Worm (Caenorhabditis elegans) whole organism, L1 larva: Measurements from ENCODE around the gene gldi-7.

Experiments used
- C16A3.4 ChIP-seq: fragments of 150-350 bp; optimal IDR thresholded peaks from 2 replicates; lab custom pipeline; 2014; ENCODE audit warnings: missing biosample characterization, missing genetic modification characterization
- F16B12.6 ChIP-seq: fragments of 150-350 bp; optimal IDR thresholded peaks from 2 replicates; lab custom pipeline; 2014; ENCODE audit warnings: missing biosample characterization, missing genetic modification characterization
- Y116A8C.19 ChIP-seq: sonication (generic microtip); optimal IDR thresholded peaks from 2 replicates; lab custom pipeline; 2016; ENCODE audit warnings: missing compliant biosample characterization, missing genetic modification characterization, borderline replicate concordance
- alr-1 ChIP-seq: fragments of 200-800 bp; sonication (Bioruptor generic); optimal IDR thresholded peaks from 2 replicates; lab custom pipeline; 2018; ENCODE audit warnings: borderline replicate concordance, mild to moderate bottlenecking, missing genetic modification characterization, missing compliant biosample characterization
- aly-2 ChIP-seq: fragments of 150-350 bp; optimal IDR thresholded peaks from 2 replicates; lab custom pipeline; 2014; ENCODE audit warnings: missing biosample characterization, missing genetic modification characterization
- ama-1 ChIP-seq: fragments of 150-350 bp; optimal IDR thresholded peaks from 2 replicates; lab custom pipeline; 2014
- blmp-1 ChIP-seq: fragments of 150-350 bp; optimal IDR thresholded peaks from 2 replicates; lab custom pipeline; 2014; ENCODE audit warnings: missing biosample characterization, missing genetic modification characterization
- ceh-63 ChIP-seq: fragments of 200-800 bp; sonication (Bioruptor generic); optimal IDR thresholded peaks from 2 replicates; lab custom pipeline; 2018; ENCODE audit warnings: mild to moderate bottlenecking, missing genetic modification characterization, missing compliant biosample characterization
- ceh-82 ChIP-seq, 3 experiments: fragments of 150-350 bp in 1 of 3; sonication (generic microtip) in 2 of 3; optimal IDR thresholded peaks; 2 replicates each; lab custom pipeline; 2014 to 2017; ENCODE audit warnings: missing biosample characterization in 3 of 3, missing genetic modification characterization in 3 of 3
- ceh-88 ChIP-seq: fragments of 200-800 bp; sonication (Bioruptor generic); IDR thresholded peaks from 2 replicates; pipeline ENCODE4 v1.3.6; 2022; ENCODE audit warnings: missing genetic modification characterization, missing compliant biosample characterization
- ceh-90 ChIP-seq: sonication (generic microtip); optimal IDR thresholded peaks from 2 replicates; lab custom pipeline; 2016; ENCODE audit warnings: missing genetic modification characterization, missing compliant biosample characterization
- ces-1 ChIP-seq: fragments of 150-350 bp; optimal IDR thresholded peaks from 2 replicates; lab custom pipeline; 2014; ENCODE audit warnings: missing biosample characterization, missing genetic modification reagents, missing genetic modification characterization
- dpl-1 ChIP-seq, 3 experiments: fragments of 150-350 bp in 2 of 3; sonication (generic microtip) in 1 of 3; optimal IDR thresholded peaks; 2 replicates each; lab custom pipeline; 2014 to 2017; ENCODE audit warnings: missing biosample characterization in 3 of 3, missing genetic modification characterization in 3 of 3, missing genetic modification reagents in 3 of 3
- dsc-1 ChIP-seq: sonication (generic microtip); optimal IDR thresholded peaks from 2 replicates; lab custom pipeline; 2016; ENCODE audit warnings: mild to moderate bottlenecking, missing genetic modification characterization, missing compliant biosample characterization
- efl-1 ChIP-seq, 4 experiments: fragments of 150-350 bp; optimal IDR thresholded peaks in 3 of 4; peaks in 1 of 4; 1 replicate in 1 of 4; 2 replicates in 3 of 4; lab custom pipeline; 2014; ENCODE audit warnings: missing biosample characterization in 2 of 4, missing genetic modification characterization in 2 of 4, missing genetic modification reagents in 2 of 4
- efl-3 ChIP-seq: fragments of 200-800 bp; sonication (Bioruptor generic); optimal IDR thresholded peaks from 2 replicates; lab custom pipeline; 2018; ENCODE audit warnings: mild to moderate bottlenecking, missing genetic modification characterization, missing compliant biosample characterization
- egl-13 ChIP-seq: sonication (generic microtip); optimal IDR thresholded peaks from 2 replicates; lab custom pipeline; 2016; ENCODE audit warnings: missing genotype, missing genetic modification reagents, missing genetic modification characterization, missing compliant biosample characterization
- egl-27 ChIP-seq, 2 experiments: fragments of 150-350 bp in 1 of 2; sonication (generic microtip); optimal IDR thresholded peaks; 3 replicates each; lab custom pipeline; 2017 to 2018; ENCODE audit warnings: missing biosample characterization in 2 of 2, missing genetic modification characterization in 2 of 2, missing genetic modification reagents in 2 of 2
- ets-5 ChIP-seq: fragments of 200-800 bp; sonication (Bioruptor generic); IDR thresholded peaks from 2 replicates; pipeline ENCODE4 v1.3.6; 2022; ENCODE audit warnings: missing genetic modification characterization, missing compliant biosample characterization
- fkh-10 ChIP-seq: sonication (generic microtip); optimal IDR thresholded peaks from 2 replicates; lab custom pipeline; 2017; ENCODE audit warnings: missing biosample characterization, missing genetic modification reagents, missing genetic modification characterization
- fkh-4 ChIP-seq: sonication (generic microtip); optimal IDR thresholded peaks from 2 replicates; lab custom pipeline; 2016; ENCODE audit warnings: missing compliant biosample characterization, missing genetic modification characterization, borderline replicate concordance
- fkh-8 ChIP-seq: sonication (generic microtip); optimal IDR thresholded peaks from 2 replicates; lab custom pipeline; 2016; ENCODE audit warnings: mild to moderate bottlenecking, missing genetic modification characterization, missing compliant biosample characterization
- fos-1 ChIP-seq: fragments of 150-350 bp; optimal IDR thresholded peaks from 2 replicates; lab custom pipeline; 2014; ENCODE audit warnings: missing biosample characterization, missing genetic modification characterization
- hlh-17 ChIP-seq: fragments of 200-800 bp; sonication (Bioruptor generic); optimal IDR thresholded peaks from 2 replicates; lab custom pipeline; 2018; ENCODE audit warnings: missing genetic modification characterization, mild to moderate bottlenecking, missing compliant biosample characterization, moderate library complexity, borderline replicate concordance
- hlh-4 ChIP-seq: sonication (generic microtip); optimal IDR thresholded peaks from 2 replicates; lab custom pipeline; 2016; ENCODE audit warnings: mild to moderate bottlenecking, missing genetic modification characterization, missing compliant biosample characterization
- jun-1 ChIP-seq: fragments of 150-350 bp; optimal IDR thresholded peaks from 2 replicates; lab custom pipeline; 2014; ENCODE audit warnings: missing biosample characterization, missing genetic modification reagents, missing genetic modification characterization
- lin-13 ChIP-seq: fragments of 150-350 bp; optimal IDR thresholded peaks from 2 replicates; lab custom pipeline; 2014; ENCODE audit warnings: missing biosample characterization, missing genetic modification reagents, missing genetic modification characterization
- lin-35 ChIP-seq, 2 experiments: fragments of 150-350 bp; optimal IDR thresholded peaks; 2 replicates each; lab custom pipeline; 2014; ENCODE audit warnings: missing biosample characterization in 2 of 2, missing genetic modification characterization in 2 of 2, missing genetic modification reagents in 2 of 2
- lsy-2 ChIP-seq, 2 experiments: fragments of 150-350 bp; optimal IDR thresholded peaks; 2 replicates each; lab custom pipeline; 2014; ENCODE audit warnings: missing biosample characterization in 2 of 2, missing genetic modification characterization in 2 of 2
- mab-9 ChIP-seq: fragments of 200-800 bp; sonication (Bioruptor generic); IDR thresholded peaks from 2 replicates; pipeline ENCODE4 v1.3.6; 2022; ENCODE audit warnings: missing genetic modification reagents, missing genetic modification characterization, missing compliant biosample characterization
- mef-2 ChIP-seq: fragments of 150-350 bp; optimal IDR thresholded peaks from 2 replicates; lab custom pipeline; 2014; ENCODE audit warnings: missing biosample characterization, missing genetic modification characterization
- nhr-11 ChIP-seq: fragments of 150-350 bp; optimal IDR thresholded peaks from 2 replicates; lab custom pipeline; 2014; ENCODE audit warnings: missing biosample characterization, missing genetic modification characterization
- nhr-12 ChIP-seq: sonication (generic microtip); optimal IDR thresholded peaks from 2 replicates; lab custom pipeline; 2017; ENCODE audit warnings: missing biosample characterization, missing genetic modification characterization
- nhr-20 ChIP-seq: sonication (generic microtip); optimal IDR thresholded peaks from 2 replicates; lab custom pipeline; 2016; ENCODE audit warnings: mild to moderate bottlenecking, missing genetic modification characterization, missing compliant biosample characterization
- nhr-47 ChIP-seq: sonication (generic microtip); optimal IDR thresholded peaks from 2 replicates; lab custom pipeline; 2016; ENCODE audit warnings: mild to moderate bottlenecking, missing genetic modification characterization, moderate library complexity, missing compliant biosample characterization
- nhr-71 ChIP-seq: sonication (generic microtip); optimal IDR thresholded peaks from 2 replicates; lab custom pipeline; 2016; ENCODE audit warnings: mild to moderate bottlenecking, missing genetic modification characterization, moderate library complexity, missing compliant biosample characterization
- nhr-76 ChIP-seq: sonication (generic microtip); optimal IDR thresholded peaks from 2 replicates; lab custom pipeline; 2017; ENCODE audit warnings: missing biosample characterization, missing genetic modification characterization
- nhr-77 ChIP-seq: fragments of 150-350 bp; optimal IDR thresholded peaks from 2 replicates; lab custom pipeline; 2014; ENCODE audit warnings: missing biosample characterization, missing genetic modification characterization
- nhr-84 ChIP-seq: sonication (generic microtip); optimal IDR thresholded peaks from 2 replicates; lab custom pipeline; 2017; ENCODE audit warnings: missing biosample characterization, missing genetic modification characterization
- pag-3 ChIP-seq: sonication (generic microtip); optimal IDR thresholded peaks from 2 replicates; lab custom pipeline; 2017; ENCODE audit warnings: missing genetic modification characterization, mild to moderate bottlenecking, missing compliant biosample characterization, antibody characterized with exemption, borderline replicate concordance; ENCODE audit not compliant: insufficient read depth
- pqm-1 ChIP-seq: sonication (generic microtip); optimal IDR thresholded peaks from 3 replicates; lab custom pipeline; 2017; ENCODE audit warnings: missing biosample characterization, missing genetic modification characterization
- rnt-1 ChIP-seq: sonication (generic microtip); optimal IDR thresholded peaks from 2 replicates; lab custom pipeline; 2016; ENCODE audit warnings: mild to moderate bottlenecking, missing genetic modification characterization, moderate library complexity, missing compliant biosample characterization
- skn-1 ChIP-seq: fragments of 150-350 bp; optimal IDR thresholded peaks from 2 replicates; lab custom pipeline; 2014; ENCODE audit warnings: missing biosample characterization, missing genetic modification characterization
- snpc-4 ChIP-seq: fragments of 150-350 bp; optimal IDR thresholded peaks from 2 replicates; lab custom pipeline; 2014; ENCODE audit warnings: missing biosample characterization, missing genetic modification characterization
- sox-4 ChIP-seq: sonication (generic microtip); optimal IDR thresholded peaks from 2 replicates; lab custom pipeline; 2016; ENCODE audit warnings: missing genetic modification characterization, missing compliant biosample characterization
- sptf-1 ChIP-seq: fragments of 150-350 bp; optimal IDR thresholded peaks from 2 replicates; lab custom pipeline; 2014; ENCODE audit warnings: missing biosample characterization, missing genetic modification characterization
- sup-37 ChIP-seq: fragments of 200-800 bp; sonication (Bioruptor generic); optimal IDR thresholded peaks from 2 replicates; lab custom pipeline; 2018; ENCODE audit warnings: mild to moderate bottlenecking, missing genetic modification characterization, missing compliant biosample characterization
- tbx-2 ChIP-seq: sonication (generic microtip); optimal IDR thresholded peaks from 2 replicates; lab custom pipeline; 2016; ENCODE audit warnings: missing genetic modification characterization, missing compliant biosample characterization
- tlp-1 ChIP-seq: fragments of 150-350 bp; optimal IDR thresholded peaks from 2 replicates; lab custom pipeline; 2014; ENCODE audit warnings: missing biosample characterization, missing genetic modification characterization
- unc-130 ChIP-seq: fragments of 150-350 bp; optimal IDR thresholded peaks from 2 replicates; lab custom pipeline; 2017; ENCODE audit warnings: missing biosample characterization, missing genetic modification characterization, inconsistent platforms
- unc-30 ChIP-seq: sonication (generic microtip); optimal IDR thresholded peaks from 2 replicates; lab custom pipeline; 2017; ENCODE audit warnings: missing biosample characterization, missing genetic modification characterization
- vab-15 ChIP-seq: sonication (generic microtip); optimal IDR thresholded peaks from 2 replicates; lab custom pipeline; 2017; ENCODE audit warnings: missing genotype, mild to moderate bottlenecking, missing genetic modification characterization, missing compliant biosample characterization
- zag-1 ChIP-seq: fragments of 150-350 bp; optimal IDR thresholded peaks from 2 replicates; lab custom pipeline; 2014; ENCODE audit warnings: missing biosample characterization, missing genetic modification characterization
- zip-4 ChIP-seq: fragments of 200-800 bp; sonication (Bioruptor generic); optimal IDR thresholded peaks from 2 replicates; lab custom pipeline; 2018; ENCODE audit warnings: mild to moderate bottlenecking, missing genetic modification characterization, moderate library complexity, missing compliant biosample characterization

The gldi-7 gene

DNA sequence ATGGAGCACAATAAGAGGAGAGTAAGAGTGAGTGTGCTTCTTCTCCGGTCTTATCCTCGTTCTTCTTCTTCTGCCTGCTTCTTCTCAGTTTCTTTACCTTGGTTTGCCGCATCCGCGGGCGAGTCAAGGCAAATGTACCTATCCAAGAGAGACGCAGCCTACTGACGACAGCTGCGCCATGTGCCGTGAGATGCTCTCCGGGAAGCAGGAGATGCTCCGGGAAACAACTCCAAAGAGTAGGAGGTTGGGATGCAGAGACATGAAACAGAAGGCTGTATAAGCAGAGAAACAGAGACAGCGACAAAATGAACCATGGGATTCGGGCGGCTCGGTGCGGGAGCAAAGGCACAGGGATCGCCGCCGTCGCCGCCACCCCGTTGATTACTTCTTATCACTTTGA lies 32.0 kb downstream of the gldi-7 start:
- TF ChIP-seq nhr-71 = peak; percentile 73
- peak; percentile 55 for TF ChIP-seq pag-3 (tag; lab: Kevin White, UChicago)
- TF ChIP-seq ets-5 (GFP tag; lab: Robert Waterston, UW) = no peak
- no peak for TF ChIP-seq dpl-1 (GFP tag; optimal IDR thresholded peaks at IDR 0.05; lab: Kevin White, UChicago)
- TF ChIP-seq ces-1 (GFP tag; lab: Kevin White, UChicago) = no peak
- no peak for TF ChIP-seq F16B12.6 (tag; lab: Kevin White, UChicago)
- TF ChIP-seq nhr-76 (tag; lab: Kevin White, UChicago) = no peak
- TF ChIP-seq hlh-4 (tag; lab: Kevin White, UChicago) = no peak
- no peak for TF ChIP-seq vab-15 (tag; lab: Kevin White, UChicago)
- TF ChIP-seq tlp-1 (tag; lab: Kevin White, UChicago) = no peak
- TF ChIP-seq unc-130 (tag; lab: Kevin White, UChicago) = peak; percentile 40
- no peak for TF ChIP-seq pqm-1 (tag; lab: Kevin White, UChicago)
- no peak for TF ChIP-seq ama-1
- no peak for TF ChIP-seq Y116A8C.19 (tag; lab: Kevin White, UChicago)
- TF ChIP-seq snpc-4 (tag; lab: Kevin White, UChicago) = no peak
- TF ChIP-seq fos-1 (tag; lab: Kevin White, UChicago) = no peak
- no peak for TF ChIP-seq skn-1 (tag; lab: Kevin White, UChicago)
- no peak for TF ChIP-seq lin-35 (GFP tag; optimal IDR thresholded peaks at IDR 0.05; lab: Kevin White, UChicago)
- TF ChIP-seq egl-13 (tag; lab: Kevin White, UChicago) = no peak
- TF ChIP-seq nhr-77 = no peak
- TF ChIP-seq nhr-84 (tag; lab: Kevin White, UChicago) = no peak
- no peak for TF ChIP-seq ceh-90 (tag; lab: Kevin White, UChicago)
- no peak for TF ChIP-seq C16A3.4
- TF ChIP-seq ceh-88 = no peak
- no peak for TF ChIP-seq efl-3 (GFP tag; lab: Kevin White, UChicago)
- TF ChIP-seq zag-1 (tag; lab: Kevin White, UChicago) = no peak
- TF ChIP-seq aly-2 = no peak
- no peak for TF ChIP-seq nhr-12 (tag; lab: Kevin White, UChicago)
- no peak for TF ChIP-seq nhr-11 (tag; lab: Kevin White, UChicago)
- TF ChIP-seq sox-4 (tag; lab: Kevin White, UChicago) = no peak
- TF ChIP-seq fkh-10 (GFP tag; lab: Kevin White, UChicago) = no peak
- TF ChIP-seq zip-4 (GFP tag; lab: Kevin White, UChicago) = no peak
- no peak for TF ChIP-seq sup-37 (GFP tag; lab: Kevin White, UChicago)
- TF ChIP-seq mef-2 (tag; lab: Kevin White, UChicago) = no peak
- TF ChIP-seq lin-13 (GFP tag; lab: Kevin White, UChicago) = no peak
- TF ChIP-seq rnt-1 (tag; lab: Kevin White, UChicago) = peak; percentile 74
- TF ChIP-seq egl-27 (tag; optimal IDR thresholded peaks at IDR 0.05; lab: Kevin White, UChicago) = no peak
- no peak for TF ChIP-seq unc-30 (tag; lab: Kevin White, UChicago)
- peak; percentile 8 for TF ChIP-seq dsc-1 (tag; lab: Kevin White, UChicago)
- TF ChIP-seq ceh-63 (GFP tag; lab: Kevin White, UChicago) = no peak
- no peak for TF ChIP-seq blmp-1 (tag; lab: Kevin White, UChicago)
- no peak for TF ChIP-seq ceh-82 (tag; optimal IDR thresholded peaks at IDR 0.05; lab: Kevin White, UChicago)
- peak in 1 of 2 experiments; percentile 34 for TF ChIP-seq lsy-2 (tag; optimal IDR thresholded peaks at IDR 0.05; lab: Kevin White, UChicago)
- TF ChIP-seq nhr-20 (tag; lab: Kevin White, UChicago) = peak; percentile 31
- no peak for TF ChIP-seq fkh-8 (tag; lab: Kevin White, UChicago)
- no peak for TF ChIP-seq efl-1 (optimal IDR thresholded peaks at IDR 0.05; lab: Kevin White, UChicago)
- no peak for TF ChIP-seq efl-1 (GFP tag; optimal IDR thresholded peaks at IDR 0.05 in 1 of 2; lab: Kevin White, UChicago)
- TF ChIP-seq fkh-4 (tag; lab: Kevin White, UChicago) = no peak
- TF ChIP-seq jun-1 (tag; lab: Kevin White, UChicago) = no peak
- no peak for TF ChIP-seq hlh-17 (GFP tag; lab: Kevin White, UChicago)
- TF ChIP-seq alr-1 = no peak
- peak; percentile 0 for TF ChIP-seq nhr-47 (tag; lab: Kevin White, UChicago)
- TF ChIP-seq sptf-1 (tag; lab: Kevin White, UChicago) = no peak
- TF ChIP-seq mab-9 (GFP tag; lab: Robert Waterston, UW) = no peak
- peak; percentile 13 for TF ChIP-seq tbx-2 (tag; lab: Kevin White, UChicago)
